Fruit fly (Drosophila melanogaster) whole organism: ENCODE data around the gene eIF3d1.

Experiments
- CG8478 ChIP-seq: fragments of >200 bp; optimal IDR thresholded peaks from 2 replicates; lab custom pipeline; 2018; ENCODE audit warnings: inconsistent platforms
- Dll ChIP-seq: fragments of >200 bp; optimal IDR thresholded peaks from 2 replicates; lab custom pipeline; 2017
- EcR ChIP-seq, 2 experiments: fragments of >200 bp; optimal IDR thresholded peaks; 2 replicates each; lab custom pipeline; 2017; ENCODE audit warnings: missing biosample characterization in 2 of 2, missing genetic modification characterization in 2 of 2, missing genetic modification reagents in 2 of 2
- pan ChIP-seq: fragments of >200 bp; optimal IDR thresholded peaks from 2 replicates; lab custom pipeline; 2017
- psq ChIP-seq: fragments of >200 bp; optimal IDR thresholded peaks from 2 replicates; lab custom pipeline; 2017
- usp ChIP-seq: fragments of >200 bp; optimal IDR thresholded peaks from 2 replicates; lab custom pipeline; 2017; ENCODE audit warnings: missing biosample characterization, missing genetic modification characterization, mixed read lengths

eIF3d1 gene

DNA sequence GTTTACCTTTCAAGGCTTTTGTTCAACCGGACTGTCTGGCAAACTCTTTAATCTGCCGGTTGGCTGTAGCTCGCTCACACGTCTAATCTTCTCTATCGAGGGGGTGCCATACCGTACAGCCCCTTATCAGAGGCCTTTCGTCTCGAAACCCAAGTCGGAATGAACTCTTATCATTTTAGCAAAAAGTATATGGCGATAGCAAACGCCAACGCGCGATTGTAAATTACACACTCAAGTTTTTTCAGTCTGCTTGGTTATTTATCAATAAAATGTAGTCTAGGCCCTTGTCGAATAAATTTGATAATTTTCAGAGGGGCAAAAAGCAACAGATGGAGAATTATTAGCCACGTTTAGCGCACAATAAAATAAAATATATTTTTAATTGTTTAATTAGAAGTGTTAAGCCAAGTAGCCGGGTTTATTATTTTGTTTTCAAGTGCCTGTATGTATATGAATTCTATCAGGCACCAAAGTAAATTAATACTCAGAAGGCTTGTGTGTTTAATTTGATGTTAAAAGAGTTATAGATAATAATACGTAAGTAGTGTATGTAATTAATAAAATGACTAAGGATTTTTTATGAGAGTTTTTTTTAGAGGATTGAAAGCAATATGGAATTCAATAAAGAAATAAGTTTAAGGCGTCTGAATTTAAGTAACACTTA, 45.1 kb downstream of the eIF3d1 start:
- TF ChIP-seq CG8478 (lab: Kevin White, UChicago) (no peak), psq (lab: Kevin White, UChicago) (no peak)

DNA sequence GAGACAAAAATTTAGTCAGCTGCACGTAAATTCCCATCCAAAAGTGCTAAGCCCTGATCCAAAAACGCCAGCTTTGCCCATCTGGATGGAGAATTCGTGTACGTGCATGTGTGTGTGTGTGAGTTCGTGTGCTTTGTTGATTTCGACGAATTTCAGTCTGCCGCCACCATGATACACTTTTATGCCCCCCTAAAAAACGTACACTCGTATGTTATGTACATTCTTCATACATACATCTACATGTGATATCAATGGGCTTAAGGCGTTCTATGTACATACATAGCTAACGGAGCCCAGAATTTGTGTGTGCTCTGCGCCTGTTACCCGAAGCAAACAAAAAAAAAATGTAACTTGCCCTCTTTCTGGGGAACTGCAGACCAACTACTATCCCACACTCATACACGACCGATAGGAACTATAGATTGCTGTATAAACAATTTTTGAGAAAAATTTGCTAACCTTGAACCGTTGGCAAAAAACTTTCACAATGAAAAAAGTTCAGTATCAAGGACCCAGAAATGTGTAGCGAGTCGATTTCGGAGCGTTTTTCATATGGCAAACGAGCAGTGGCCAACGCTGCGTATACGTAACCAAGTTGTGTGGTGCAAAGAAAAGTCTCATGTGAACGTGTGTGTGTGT, 46.0 kb downstream of the eIF3d1 start:
- no peak for TF ChIP-seq pan (lab: Kevin White, UChicago)
- TF ChIP-seq CG8478 (lab: Kevin White, UChicago) = no peak
- no peak for TF ChIP-seq psq (lab: Kevin White, UChicago)
- TF ChIP-seq EcR (GFP tag; optimal IDR thresholded peaks at IDR 0.05; lab: Kevin White, UChicago) = no peak
- TF ChIP-seq usp (GFP tag; lab: Kevin White, UChicago) = no peak
- no peak for TF ChIP-seq Dll (lab: Kevin White, UChicago)

dm6 chr3R:23726740-23727139, 46.9 kb downstream of the eIF3d1 start:
- no peak for TF ChIP-seq Dll (lab: Kevin White, UChicago)
- no peak for TF ChIP-seq usp (GFP tag; lab: Kevin White, UChicago)
- TF ChIP-seq pan (lab: Kevin White, UChicago) = no peak
- no peak for TF ChIP-seq psq (lab: Kevin White, UChicago)
- TF ChIP-seq CG8478 (lab: Kevin White, UChicago) = no peak
- no peak for TF ChIP-seq EcR (GFP tag; optimal IDR thresholded peaks at IDR 0.05; lab: Kevin White, UChicago)

DNA sequence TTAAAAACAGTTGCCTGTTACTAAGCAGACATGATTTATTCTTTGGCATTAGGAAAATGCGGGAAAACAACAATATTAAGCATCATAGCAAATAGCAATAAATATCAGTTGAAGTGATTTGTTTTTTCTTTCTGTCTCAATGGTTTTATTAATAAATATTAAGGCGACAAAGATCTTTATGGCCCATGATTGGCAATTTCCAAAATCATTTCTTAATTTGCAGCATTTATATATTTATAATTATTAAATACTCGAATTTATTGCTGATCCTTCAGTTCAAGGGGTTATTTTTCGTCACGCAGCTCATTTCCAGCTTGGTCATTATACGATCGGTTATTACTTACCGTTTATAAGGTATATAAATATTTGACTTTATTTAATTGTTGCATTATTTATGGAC, 47.8 kb downstream of the eIF3d1 start:
- TF ChIP-seq Dll (lab: Kevin White, UChicago) = no peak
- no peak for TF ChIP-seq EcR (GFP tag; optimal IDR thresholded peaks at IDR 0.05; lab: Kevin White, UChicago)
- no peak for TF ChIP-seq usp (GFP tag; lab: Kevin White, UChicago)
- TF ChIP-seq pan (lab: Kevin White, UChicago) = no peak
- no peak for TF ChIP-seq CG8478 (lab: Kevin White, UChicago)
- TF ChIP-seq psq (lab: Kevin White, UChicago) = no peak

DNA sequence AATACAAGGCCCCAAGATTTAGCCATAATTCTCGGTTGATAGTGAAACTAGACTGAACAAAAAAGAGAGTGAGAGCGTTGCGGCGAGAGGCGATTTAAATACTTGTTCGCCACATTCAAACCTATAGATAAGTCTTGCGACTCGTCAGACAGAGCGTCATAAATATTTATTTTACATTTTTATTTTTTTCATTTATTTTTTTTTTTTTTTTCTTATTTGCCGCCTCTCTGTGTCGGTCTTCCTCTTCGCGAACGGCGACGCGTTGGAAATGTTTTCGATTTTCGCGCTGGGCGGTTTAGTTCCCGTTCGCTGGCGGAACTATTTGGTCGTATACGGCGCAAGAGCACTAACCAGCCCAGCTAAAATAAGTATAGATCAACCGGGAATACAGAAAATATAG, 48.2 kb downstream of the eIF3d1 start:
- TF ChIP-seq psq (lab: Kevin White, UChicago) (no peak), CG8478 (lab: Kevin White, UChicago) (no peak), EcR (GFP tag; optimal IDR thresholded peaks at IDR 0.05; lab: Kevin White, UChicago) (no peak)

DNA sequence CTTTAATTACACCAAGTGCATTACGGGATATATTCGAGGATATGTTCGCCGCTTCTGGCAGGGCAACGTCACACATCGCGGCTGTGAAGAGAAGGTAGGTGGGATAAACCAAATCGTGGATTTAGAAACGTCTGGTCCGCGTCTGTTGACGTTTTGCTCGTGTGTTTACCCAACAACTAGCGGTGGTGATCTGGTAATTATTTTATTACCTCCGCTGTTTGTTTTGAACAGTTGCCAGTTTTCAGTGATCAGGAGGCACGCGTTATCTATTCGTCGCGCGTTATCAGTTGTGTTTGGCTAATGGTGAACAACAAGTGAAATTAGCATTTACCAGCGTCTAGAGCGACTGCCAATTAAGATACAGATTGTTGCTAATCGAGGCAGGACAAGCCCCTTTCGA, 49.2 kb downstream of the eIF3d1 start:
- no peak for TF ChIP-seq EcR (GFP tag; optimal IDR thresholded peaks at IDR 0.05; lab: Kevin White, UChicago)
- no peak for TF ChIP-seq psq (lab: Kevin White, UChicago)
- no peak for TF ChIP-seq usp (GFP tag; lab: Kevin White, UChicago)
- TF ChIP-seq pan (lab: Kevin White, UChicago) = no peak
- no peak for TF ChIP-seq Dll (lab: Kevin White, UChicago)
- no peak for TF ChIP-seq CG8478 (lab: Kevin White, UChicago)

dm6 chr3R:23729632-23730471, 50.0 kb downstream of the eIF3d1 start:
- TF ChIP-seq CG8478 (lab: Kevin White, UChicago) (no peak), psq (lab: Kevin White, UChicago) (no peak), usp (GFP tag; lab: Kevin White, UChicago) (no peak)

DNA sequence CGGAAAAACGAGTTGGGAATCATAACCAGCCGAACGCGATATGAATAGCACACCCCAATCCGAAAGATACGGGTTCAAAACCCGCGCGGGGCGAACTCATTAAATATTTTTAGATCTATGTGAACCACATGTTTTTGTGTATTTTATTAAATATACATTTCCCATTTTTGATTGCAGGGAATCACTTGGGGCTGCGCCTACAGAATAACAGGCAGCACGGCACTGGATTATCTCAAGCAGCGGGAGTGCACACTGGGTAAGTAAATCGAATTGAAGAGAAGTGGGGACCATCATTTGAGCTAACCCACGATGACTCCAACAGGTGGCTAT, 50.6 kb downstream of the eIF3d1 start:
- TF ChIP-seq Dll (lab: Kevin White, UChicago) (no peak), CG8478 (lab: Kevin White, UChicago) (no peak), psq (lab: Kevin White, UChicago) (no peak), pan (lab: Kevin White, UChicago) (no peak), usp (GFP tag; lab: Kevin White, UChicago) (no peak), EcR (GFP tag; optimal IDR thresholded peaks at IDR 0.05; lab: Kevin White, UChicago) (no peak)
